Worm (Caenorhabditis elegans) whole organism, early embryonic: ENCODE measurements around the gene ZK856.18.

Experiments
- B0310.2 ChIP-seq: sonication (generic microtip); optimal IDR thresholded peaks from 2 replicates; lab custom pipeline; 2016; ENCODE audit warnings: mild to moderate bottlenecking, missing genetic modification characterization, missing compliant biosample characterization
- F13C5.2 ChIP-seq: sonication (generic microtip); optimal IDR thresholded peaks from 2 replicates; lab custom pipeline; 2017; ENCODE audit warnings: mild to moderate bottlenecking, missing genetic modification characterization, inconsistent platforms, missing compliant biosample characterization
- aly-1 ChIP-seq: sonication (generic microtip); optimal IDR thresholded peaks from 2 replicates; lab custom pipeline; 2016; ENCODE audit warnings: missing genetic modification characterization, missing compliant biosample characterization
- ama-1 ChIP-seq: fragments of 150-350 bp; optimal IDR thresholded peaks from 2 replicates; lab custom pipeline; 2014
- ceh-13 ChIP-seq: fragments of 200-800 bp; sonication (Bioruptor generic); optimal IDR thresholded peaks from 2 replicates; lab custom pipeline; 2018; ENCODE audit warnings: mild to moderate bottlenecking, missing genetic modification characterization, missing compliant biosample characterization
- ceh-36 ChIP-seq: sonication (generic microtip); optimal IDR thresholded peaks from 2 replicates; lab custom pipeline; 2016; ENCODE audit warnings: missing genetic modification characterization, inconsistent platforms, missing compliant biosample characterization
- ets-7 ChIP-seq: sonication (generic microtip); optimal IDR thresholded peaks from 2 replicates; lab custom pipeline; 2016; ENCODE audit warnings: missing genotype, missing genetic modification characterization, missing compliant biosample characterization
- hmbx-1 ChIP-seq: sonication (generic microtip); optimal IDR thresholded peaks from 2 replicates; lab custom pipeline; 2016; ENCODE audit warnings: mild to moderate bottlenecking, missing genetic modification characterization, missing compliant biosample characterization
- hmg-4 ChIP-seq: fragments of 200-800 bp; sonication (Bioruptor generic); optimal IDR thresholded peaks from 2 replicates; lab custom pipeline; 2018; ENCODE audit warnings: mild to moderate bottlenecking, missing genetic modification characterization, missing compliant biosample characterization
- hnd-1 ChIP-seq: sonication (generic microtip); optimal IDR thresholded peaks from 2 replicates; lab custom pipeline; 2016; ENCODE audit warnings: missing genetic modification characterization, missing compliant biosample characterization
- tbx-11 ChIP-seq: fragments of 200-800 bp; sonication (Bioruptor generic); IDR thresholded peaks from 2 replicates; pipeline ENCODE4 v1.3.6; 2022; ENCODE audit warnings: missing genetic modification characterization, missing compliant biosample characterization
- tbx-37 ChIP-seq: fragments of 200-800 bp; sonication (Bioruptor generic); conservative IDR thresholded peaks from 2 replicates; pipeline ENCODE4 v1.3.6; 2022; ENCODE audit warnings: missing genetic modification reagents, missing genetic modification characterization, missing compliant biosample characterization
- tra-4 ChIP-seq: sonication (generic microtip); optimal IDR thresholded peaks from 2 replicates; lab custom pipeline; 2017; ENCODE audit warnings: missing genetic modification characterization, missing compliant biosample characterization

- no peak for TF ChIP-seq ceh-36 (tag; lab: Kevin White, UChicago)
- TF ChIP-seq tra-4 (tag; lab: Kevin White, UChicago): no peak
- TF ChIP-seq ceh-13: no peak
- no peak for TF ChIP-seq ama-1 (lab: Kevin White, UChicago)
- no peak for TF ChIP-seq aly-1
- no peak for TF ChIP-seq hnd-1 (tag; lab: Kevin White, UChicago)
- no peak for TF ChIP-seq ets-7 (tag; lab: Kevin White, UChicago)
- no peak for TF ChIP-seq hmbx-1 (tag; lab: Kevin White, UChicago)
- no peak for TF ChIP-seq tbx-11 (GFP tag; lab: Robert Waterston, UW)
- no peak for TF ChIP-seq hmg-4 (GFP tag; lab: Kevin White, UChicago)
- no peak for TF ChIP-seq tbx-37
- TF ChIP-seq F13C5.2 (tag; lab: Kevin White, UChicago): no peak
- no peak for TF ChIP-seq B0310.2 (tag; lab: Kevin White, UChicago)
Observed at ce11 chrV:10149728-10150127, 36.1 kb downstream of the ZK856.18 start, which contains the start of gene srsx-27.
